Fruit fly (Drosophila melanogaster) whole organism, embryonic: ENCODE data around the gene Tusp.

ENCODE experiments used
- Abd-B ChIP-seq: fragments of 200-800 bp; sonication (Bioruptor generic); optimal IDR thresholded peaks from 2 replicates; lab custom pipeline; 2018; ENCODE audit warnings: missing biosample characterization, mild to moderate bottlenecking, missing genetic modification characterization, moderate library complexity
- CG10979 ChIP-seq: fragments of 200-800 bp; sonication (Bioruptor generic); optimal IDR thresholded peaks from 2 replicates; lab custom pipeline; 2018; ENCODE audit warnings: missing biosample characterization, mild to moderate bottlenecking, missing genetic modification characterization, moderate library complexity
- CG11085 ChIP-seq: fragments of 200-800 bp; sonication (Bioruptor generic); IDR thresholded peaks from 2 replicates; pipeline ENCODE4 v1.3.6; 2022; ENCODE audit warnings: missing biosample characterization, missing genetic modification characterization
- CG11504 ChIP-seq: fragments of 200-800 bp; sonication (Bioruptor generic); optimal IDR thresholded peaks from 3 replicates; lab custom pipeline; 2019; ENCODE audit warnings: missing biosample characterization, mild to moderate bottlenecking, missing genetic modification characterization, moderate library complexity
- CG13624 ChIP-seq: fragments of 200-800 bp; sonication (Bioruptor generic); optimal IDR thresholded peaks from 2 replicates; lab custom pipeline; 2016; ENCODE audit warnings: missing biosample characterization, missing genetic modification characterization
- CG14014 ChIP-seq: fragments of 200-800 bp; sonication (Bioruptor generic); IDR thresholded peaks from 2 replicates; pipeline ENCODE4 v1.3.6; 2022; ENCODE audit warnings: missing biosample characterization, missing genetic modification characterization
- CG14860 ChIP-seq: fragments of 200-800 bp; sonication (Bioruptor generic); IDR thresholded peaks from 3 replicates; pipeline ENCODE4 v1.3.6; 2022; ENCODE audit warnings: missing biosample characterization, missing genetic modification characterization; ENCODE audit not compliant: partially characterized antibody
- CG1603 ChIP-seq: fragments of 200-800 bp; sonication (Bioruptor generic); optimal IDR thresholded peaks from 2 replicates; lab custom pipeline; 2019; ENCODE audit warnings: missing biosample characterization, mild to moderate bottlenecking, missing genetic modification characterization, moderate library complexity
- CG2120 ChIP-seq: fragments of 200-800 bp; sonication (Bioruptor generic); optimal IDR thresholded peaks from 3 replicates; lab custom pipeline; 2016; ENCODE audit warnings: missing biosample characterization, missing genetic modification characterization
- CG2678 ChIP-seq: fragments of 200-800 bp; sonication (Bioruptor generic); optimal IDR thresholded peaks from 3 replicates; lab custom pipeline; 2019; ENCODE audit warnings: missing biosample characterization, mild to moderate bottlenecking, missing genetic modification characterization, moderate library complexity
- CG2889 ChIP-seq: fragments of 200-800 bp; sonication (Bioruptor generic); IDR thresholded peaks from 3 replicates; pipeline ENCODE4 v1.3.6; 2022; ENCODE audit warnings: missing biosample characterization, missing genetic modification characterization
- CG32767 ChIP-seq: fragments of 200-800 bp; sonication (Bioruptor generic); IDR thresholded peaks from 2 replicates; pipeline ENCODE4 v1.3.6; 2022; ENCODE audit warnings: missing biosample characterization, missing genetic modification characterization
- CG33213 ChIP-seq: fragments of 200-800 bp; sonication (Bioruptor generic); optimal IDR thresholded peaks from 3 replicates; lab custom pipeline; 2016; ENCODE audit warnings: missing biosample characterization, missing genetic modification characterization
- CG4424 ChIP-seq: fragments of 200-800 bp; sonication (Bioruptor generic); optimal IDR thresholded peaks from 3 replicates; lab custom pipeline; 2016; ENCODE audit warnings: missing biosample characterization, missing genetic modification characterization
- CG4617 ChIP-seq: fragments of 200-800 bp; sonication (Bioruptor generic); optimal IDR thresholded peaks from 3 replicates; lab custom pipeline; 2016; ENCODE audit warnings: missing biosample characterization, missing genetic modification characterization, borderline replicate concordance
- CG6254 ChIP-seq: fragments of 200-800 bp; sonication (Bioruptor generic); optimal IDR thresholded peaks from 3 replicates; lab custom pipeline; 2017; ENCODE audit warnings: mild to moderate bottlenecking, missing biosample characterization, missing genetic modification reagents, missing genetic modification characterization
- CG6689 ChIP-seq: fragments of 200-800 bp; sonication (Bioruptor generic); IDR thresholded peaks from 2 replicates; pipeline ENCODE4 v1.3.6; 2022; ENCODE audit warnings: missing biosample characterization, missing genetic modification characterization
- CG7786 ChIP-seq: fragments of 200-800 bp; sonication (Bioruptor generic); optimal IDR thresholded peaks from 2 replicates; lab custom pipeline; 2016; ENCODE audit warnings: missing biosample characterization, missing genetic modification characterization
- CG8478 ChIP-seq: fragments of >200 bp; optimal IDR thresholded peaks from 2 replicates; lab custom pipeline; 2018
- CHES-1-like ChIP-seq: fragments of 200-800 bp; sonication (Bioruptor generic); optimal IDR thresholded peaks from 2 replicates; lab custom pipeline; 2016; ENCODE audit warnings: missing biosample characterization, missing genetic modification characterization
- Doc3 ChIP-seq: fragments of 200-800 bp; sonication (Bioruptor generic); IDR thresholded peaks from 3 replicates; pipeline ENCODE4 v1.3.6; 2022; ENCODE audit warnings: missing biosample characterization, missing genetic modification characterization; ENCODE audit not compliant: partially characterized antibody
- Drgx ChIP-seq: fragments of 200-800 bp; sonication (Bioruptor generic); IDR thresholded peaks from 2 replicates; pipeline ENCODE4 v1.3.6; 2022; ENCODE audit warnings: missing biosample characterization, missing genetic modification characterization
- Ets65A ChIP-seq: fragments of 200-800 bp; sonication (Bioruptor generic); peaks from one replicate; lab custom pipeline; 2016; ENCODE audit warnings: missing biosample characterization, missing genetic modification characterization
- Fer2 ChIP-seq: fragments of 200-800 bp; sonication (Bioruptor generic); optimal IDR thresholded peaks from 2 replicates; lab custom pipeline; 2018; ENCODE audit warnings: missing biosample characterization, mild to moderate bottlenecking, missing genetic modification characterization, moderate library complexity
- Hmx ChIP-seq: fragments of 200-800 bp; sonication (Bioruptor generic); optimal IDR thresholded peaks from 2 replicates; lab custom pipeline; 2016; ENCODE audit warnings: missing biosample characterization, missing genetic modification characterization
- Hr3 ChIP-seq: fragments of 200-800 bp; sonication (Bioruptor generic); optimal IDR thresholded peaks from 3 replicates; lab custom pipeline; 2016; ENCODE audit warnings: missing biosample characterization, missing genetic modification characterization
- Hr51 ChIP-seq, 2 experiments: fragments of 200-800 bp; sonication (Bioruptor generic); optimal IDR thresholded peaks; 2 replicates in 1 of 2; 3 replicates in 1 of 2; lab custom pipeline; 2016 to 2018; ENCODE audit warnings: missing biosample characterization in 2 of 2, missing genetic modification characterization in 2 of 2, mild to moderate bottlenecking in 1 of 2, moderate library complexity in 1 of 2
- Med ChIP-seq: fragments of 200-800 bp; sonication (Bioruptor generic); peaks from one replicate; lab custom pipeline; 2016; ENCODE audit warnings: missing biosample characterization, missing genetic modification characterization, mild to moderate bottlenecking, inconsistent platforms, moderate library complexity
- Mes4 ChIP-seq: fragments of 200-800 bp; sonication (Bioruptor generic); optimal IDR thresholded peaks from 2 replicates; lab custom pipeline; 2016; ENCODE audit warnings: missing biosample characterization, missing genetic modification characterization
- NfI ChIP-seq: fragments of 200-800 bp; sonication (Bioruptor generic); optimal IDR thresholded peaks from 3 replicates; lab custom pipeline; 2018; ENCODE audit warnings: missing biosample characterization, mild to moderate bottlenecking, missing genetic modification characterization, moderate library complexity
- Sox100B ChIP-seq: fragments of 200-800 bp; sonication (Bioruptor generic); optimal IDR thresholded peaks from 3 replicates; lab custom pipeline; 2018; ENCODE audit warnings: missing biosample characterization, mild to moderate bottlenecking, missing genetic modification characterization
- Sry-β ChIP-seq: fragments of 200-800 bp; sonication (Bioruptor generic); optimal IDR thresholded peaks from 2 replicates; lab custom pipeline; 2018; ENCODE audit warnings: missing biosample characterization, mild to moderate bottlenecking, missing genetic modification characterization, moderate library complexity
- Sry-δ ChIP-seq: fragments of 200-800 bp; sonication (Bioruptor generic); optimal IDR thresholded peaks from 2 replicates; lab custom pipeline; 2016; ENCODE audit warnings: missing biosample characterization, missing genetic modification characterization
- bigmax ChIP-seq: fragments of 200-800 bp; sonication (Bioruptor generic); optimal IDR thresholded peaks from 2 replicates; lab custom pipeline; 2018; ENCODE audit warnings: missing biosample characterization, mild to moderate bottlenecking, missing genetic modification characterization
- dan ChIP-seq: fragments of 200-800 bp; sonication (Bioruptor generic); IDR thresholded peaks from 2 replicates; pipeline ENCODE4 v1.3.6; 2022; ENCODE audit warnings: missing biosample characterization, missing genetic modification characterization
- dati ChIP-seq: fragments of 200-800 bp; sonication (Bioruptor generic); IDR thresholded peaks from 2 replicates; pipeline ENCODE4 v1.3.6; 2022; ENCODE audit warnings: missing biosample characterization, missing genetic modification characterization
- dmrt99B ChIP-seq: fragments of 200-800 bp; sonication (Bioruptor generic); optimal IDR thresholded peaks from 2 replicates; lab custom pipeline; 2018; ENCODE audit warnings: missing biosample characterization, mild to moderate bottlenecking, missing genetic modification characterization, moderate library complexity
- fd96Cb ChIP-seq: fragments of 200-800 bp; sonication (Bioruptor generic); optimal IDR thresholded peaks from 2 replicates; lab custom pipeline; 2018; ENCODE audit warnings: missing biosample characterization, mild to moderate bottlenecking, missing genetic modification characterization, moderate library complexity
- gt ChIP-seq: fragments of 200-800 bp; sonication (Bioruptor generic); IDR thresholded peaks from 2 replicates; pipeline ENCODE4 v1.3.6; 2022; ENCODE audit warnings: missing biosample characterization, missing genetic modification characterization
- ind ChIP-seq: fragments of 200-800 bp; sonication (Bioruptor generic); optimal IDR thresholded peaks from 3 replicates; lab custom pipeline; 2016; ENCODE audit warnings: missing biosample characterization, missing genetic modification characterization
- klu ChIP-seq: fragments of 200-800 bp; sonication (Bioruptor generic); IDR thresholded peaks from 2 replicates; pipeline ENCODE4 v1.3.6; 2022; ENCODE audit warnings: missing biosample characterization, missing genetic modification characterization
- lab ChIP-seq: fragments of 200-800 bp; sonication (Bioruptor generic); optimal IDR thresholded peaks from 3 replicates; lab custom pipeline; 2017; ENCODE audit warnings: missing biosample characterization, missing genetic modification characterization, mild to moderate bottlenecking, moderate library complexity, missing genetic modification reagents
- lilli ChIP-seq: fragments of 200-800 bp; sonication (Bioruptor generic); optimal IDR thresholded peaks from 3 replicates; lab custom pipeline; 2016; ENCODE audit warnings: missing biosample characterization, missing genetic modification characterization
- lmd ChIP-seq: fragments of 200-800 bp; sonication (Bioruptor generic); IDR thresholded peaks from 2 replicates; pipeline ENCODE4 v1.3.6; 2022; ENCODE audit warnings: missing biosample characterization, missing genetic modification characterization
- lola ChIP-seq, 3 experiments: fragments of >200 bp in 2 of 3; fragments of 200-800 bp in 1 of 3; sonication (Bioruptor generic) in 1 of 3; optimal IDR thresholded peaks; 2 replicates each; lab custom pipeline; 2017 to 2019; ENCODE audit warnings: missing biosample characterization in 3 of 3, missing genetic modification characterization in 3 of 3, mild to moderate bottlenecking in 1 of 3, moderate library complexity in 1 of 3
- nerfin-1 ChIP-seq: fragments of 200-800 bp; sonication (Bioruptor generic); optimal IDR thresholded peaks from 3 replicates; lab custom pipeline; 2019; ENCODE audit warnings: missing biosample characterization, mild to moderate bottlenecking, missing genetic modification characterization, moderate library complexity
- phol ChIP-seq: fragments of 200-800 bp; sonication (Bioruptor generic); optimal IDR thresholded peaks from 3 replicates; lab custom pipeline; 2018; ENCODE audit warnings: missing biosample characterization, mild to moderate bottlenecking, missing genetic modification characterization, moderate library complexity
- row ChIP-seq: fragments of 200-800 bp; sonication (Bioruptor generic); IDR thresholded peaks from 3 replicates; pipeline ENCODE4 v1.3.6; 2022; ENCODE audit warnings: missing biosample characterization, missing genetic modification characterization
- sens ChIP-seq: fragments of 200-800 bp; sonication (Bioruptor generic); peaks from one replicate; lab custom pipeline; 2016; ENCODE audit warnings: missing biosample characterization, missing genetic modification characterization
- sna ChIP-seq: fragments of 200-800 bp; sonication (Bioruptor generic); IDR thresholded peaks from 2 replicates; pipeline ENCODE4 v1.3.6; 2022; ENCODE audit warnings: missing biosample characterization, missing genetic modification characterization; ENCODE audit not compliant: partially characterized antibody
- zfh1 ChIP-seq: fragments of 200-800 bp; sonication (Bioruptor generic); IDR thresholded peaks from 3 replicates; pipeline ENCODE4 v1.3.6; 2022; ENCODE audit warnings: missing biosample characterization, missing genetic modification characterization

Tusp gene

dm6 chr3R:27652156-27652810, 44.6 kb downstream of the Tusp start, which contains the start of gene RpS10a (continued):
- TF ChIP-seq gt (GFP tag; lab: Robert Waterston, UW) (no peak), CG14860 (GFP tag; lab: Robert Waterston, UW) (0 out of 3 replicates have a peak, but pooled peaks have one; percentile 27), Abd-B (GFP tag; lab: Kevin White, UChicago) (no peak), Ets65A (no peak), dan (GFP tag; lab: Robert Waterston, UW) (no peak), CG2120 (GFP tag; lab: Kevin White, UChicago) (peak; percentile 27), zfh1 (GFP tag; lab: Robert Waterston, UW) (no peak), Sry-δ (no peak), CG8478 (lab: Kevin White, UChicago) (no peak), CG2889 (no peak), dati (GFP tag; lab: Robert Waterston, UW) (no peak), CHES-1-like (no peak), CG13624 (peak; percentile 47), CG6689 (GFP tag; lab: Robert Waterston, UW) (no peak), Hr51 (GFP tag; optimal IDR thresholded peaks at IDR 0.05; lab: Kevin White, UChicago) (no peak), Hmx (GFP tag; lab: Kevin White, UChicago) (no peak), CG7786 (GFP tag; lab: Kevin White, UChicago) (no peak), lola (GFP tag; optimal IDR thresholded peaks at IDR 0.05; lab: Kevin White, UChicago) (no peak), nerfin-1 (tag; lab: Kevin White, UChicago) (peak; percentile 100), Mes4 (GFP tag; lab: Kevin White, UChicago) (no peak), CG6254 (GFP tag; lab: Kevin White, UChicago) (no peak), klu (GFP tag; lab: Robert Waterston, UW) (no peak), bigmax (GFP tag; lab: Kevin White, UChicago) (no peak), Hr3 (GFP tag; lab: Kevin White, UChicago) (no peak), Fer2 (tag; lab: Kevin White, UChicago) (no peak), lab (GFP tag; lab: Kevin White, UChicago) (peak; percentile 16), phol (tag; lab: Kevin White, UChicago) (no peak), CG14014 (GFP tag; lab: Robert Waterston, UW) (no peak), Sry-β (GFP tag; lab: Kevin White, UChicago) (no peak), CG33213 (GFP tag; lab: Kevin White, UChicago) (no peak), ind (GFP tag; lab: Kevin White, UChicago) (no peak), sna (GFP tag; lab: Robert Waterston, UW) (no peak), CG4424 (no peak), CG4617 (GFP tag; lab: Kevin White, UChicago) (no peak)

dm6 chr3R:27655109-27655508, 47.4 kb downstream of the Tusp start:
- TF ChIP-seq CG10979 (tag; lab: Kevin White, UChicago): peak; percentile 24
- peak; percentile 10 for TF ChIP-seq lab (GFP tag; lab: Kevin White, UChicago)
- TF ChIP-seq fd96Cb: peak; percentile 32
- peak; percentile 26 for TF ChIP-seq sens (GFP tag; lab: Kevin White, UChicago)
- peak; percentile 53; the same call in 2 of the 3 replicates for TF ChIP-seq row (GFP tag; lab: Robert Waterston, UW)
- TF ChIP-seq CG11504 (tag; lab: Kevin White, UChicago): peak; percentile 39
- TF ChIP-seq dmrt99B: peak; percentile 23
- peak; percentile 10 for TF ChIP-seq CG1603 (tag; lab: Kevin White, UChicago)
- peak; percentile 19 for TF ChIP-seq Sox100B (GFP tag; lab: Kevin White, UChicago)
- no peak for TF ChIP-seq Doc3 (GFP tag; lab: Robert Waterston, UW)
- no peak for TF ChIP-seq CG11085 (GFP tag; lab: Robert Waterston, UW)
- TF ChIP-seq lmd (GFP tag; lab: Robert Waterston, UW): peak; percentile 16; the same call in 1 of the 2 replicates
- TF ChIP-seq NfI (GFP tag; lab: Kevin White, UChicago): no peak
- no peak for TF ChIP-seq lilli (GFP tag; lab: Kevin White, UChicago)
- peak; percentile 38 for TF ChIP-seq CG2678 (tag; lab: Kevin White, UChicago)
- peak; percentile 55 for TF ChIP-seq Drgx (GFP tag; lab: Robert Waterston, UW)
- peak; percentile 8 for TF ChIP-seq Med (GFP tag; lab: Kevin White, UChicago)
- no peak for TF ChIP-seq CG32767
